Worm (Caenorhabditis elegans) whole organism, mixed stage, embryonic: ENCODE results near the gene Y55B1BR.6.

ENCODE experiments used
- elt-1 ChIP-seq: sonication (generic microtip); optimal IDR thresholded peaks from 2 replicates; lab custom pipeline; 2017; ENCODE audit warnings: missing genetic modification characterization, mild to moderate bottlenecking, missing compliant biosample characterization, antibody characterized with exemption, moderate library complexity, borderline replicate concordance; ENCODE audit not compliant: insufficient read depth
- nhr-237 ChIP-seq: fragments of 150-350 bp; optimal IDR thresholded peaks from 2 replicates; lab custom pipeline; 2014; ENCODE audit warnings: missing biosample characterization, missing genetic modification characterization

- no peak for TF ChIP-seq elt-1 (tag; lab: Kevin White, UChicago)
- TF ChIP-seq nhr-237 (tag; lab: Kevin White, UChicago), result no peak
These were observed 26.6 kb downstream of the Y55B1BR.6 start for ce11 chrIII:437033-437432.
